Fruit fly (Drosophila melanogaster) whole organism, embryonic: ENCODE measurements around the gene Cht6.

ENCODE experiments used
- BEAF-32 ChIP-seq: fragments of 200-800 bp; sonication (Bioruptor generic); optimal IDR thresholded peaks from 3 replicates; lab custom pipeline; 2017; ENCODE audit warnings: missing biosample characterization, missing genetic modification characterization, mild to moderate bottlenecking, moderate library complexity, missing genetic modification reagents
- Bdp1 ChIP-seq: fragments of 200-800 bp; sonication (Bioruptor generic); optimal IDR thresholded peaks from 3 replicates; lab custom pipeline; 2016; ENCODE audit warnings: missing biosample characterization, missing genetic modification characterization
- Blimp-1 ChIP-seq: fragments of 200-800 bp; sonication (Bioruptor generic); optimal IDR thresholded peaks from 3 replicates; lab custom pipeline; 2018; ENCODE audit warnings: missing biosample characterization, missing genetic modification characterization, mild to moderate bottlenecking, moderate library complexity, missing genetic modification reagents
- BtbVII ChIP-seq: fragments of 200-800 bp; sonication (Bioruptor generic); optimal IDR thresholded peaks from 3 replicates; lab custom pipeline; 2017; ENCODE audit warnings: missing biosample characterization, mild to moderate bottlenecking, missing genetic modification characterization
- CG10321 ChIP-seq: fragments of 200-800 bp; sonication (Bioruptor generic); IDR thresholded peaks from 2 replicates; pipeline ENCODE4 v1.3.6; 2022; ENCODE audit warnings: missing biosample characterization, missing genetic modification characterization
- CG10366 ChIP-seq: fragments of 200-800 bp; sonication (Bioruptor generic); IDR thresholded peaks from 2 replicates; pipeline ENCODE4 v1.3.6; 2022; ENCODE audit warnings: missing biosample characterization, missing genetic modification characterization
- CG10565 ChIP-seq: fragments of 200-800 bp; sonication (Bioruptor generic); optimal IDR thresholded peaks from 3 replicates; lab custom pipeline; 2016; ENCODE audit warnings: missing biosample characterization, mild to moderate bottlenecking, missing genetic modification characterization
- CG11085 ChIP-seq: fragments of 200-800 bp; sonication (Bioruptor generic); IDR thresholded peaks from 2 replicates; pipeline ENCODE4 v1.3.6; 2022; ENCODE audit warnings: missing biosample characterization, missing genetic modification characterization
- CG12236 ChIP-seq: fragments of 200-800 bp; sonication (Bioruptor generic); optimal IDR thresholded peaks from 2 replicates; lab custom pipeline; 2016; ENCODE audit warnings: missing biosample characterization, missing genetic modification characterization
- CG1233 ChIP-seq: fragments of 200-800 bp; sonication (Bioruptor generic); optimal IDR thresholded peaks from 4 replicates; lab custom pipeline; 2018; ENCODE audit warnings: missing biosample characterization, mild to moderate bottlenecking, missing genetic modification characterization
- CG13123 ChIP-seq: fragments of 200-800 bp; sonication (Bioruptor generic); optimal IDR thresholded peaks from 2 replicates; lab custom pipeline; 2016; ENCODE audit warnings: missing biosample characterization, missing genetic modification characterization
- CG13287 ChIP-seq: fragments of 200-800 bp; sonication (Bioruptor generic); IDR thresholded peaks from 2 replicates; pipeline ENCODE4 v1.3.6; 2022; ENCODE audit warnings: missing biosample characterization, missing genetic modification characterization; ENCODE audit not compliant: partially characterized antibody
- CG13424 ChIP-seq: fragments of 200-800 bp; sonication (Bioruptor generic); optimal IDR thresholded peaks from 2 replicates; lab custom pipeline; 2019; ENCODE audit warnings: missing biosample characterization, mild to moderate bottlenecking, missing genetic modification characterization, moderate library complexity
- CG14667 ChIP-seq: fragments of 200-800 bp; sonication (Bioruptor generic); IDR thresholded peaks from 2 replicates; pipeline ENCODE4 v1.3.6; 2022; ENCODE audit warnings: missing biosample characterization, missing genetic modification characterization
- CG14860 ChIP-seq: fragments of 200-800 bp; sonication (Bioruptor generic); IDR thresholded peaks from 3 replicates; pipeline ENCODE4 v1.3.6; 2022; ENCODE audit warnings: missing biosample characterization, missing genetic modification characterization; ENCODE audit not compliant: partially characterized antibody
- CG1529 ChIP-seq: fragments of 200-800 bp; sonication (Bioruptor generic); optimal IDR thresholded peaks from 3 replicates; lab custom pipeline; 2018; ENCODE audit warnings: missing biosample characterization, missing genetic modification characterization
- CG17361 ChIP-seq: fragments of 200-800 bp; sonication (Bioruptor generic); IDR thresholded peaks from 3 replicates; pipeline ENCODE4 v1.3.6; 2022; ENCODE audit warnings: missing biosample characterization, missing genetic modification characterization
- CG2889 ChIP-seq: fragments of 200-800 bp; sonication (Bioruptor generic); IDR thresholded peaks from 3 replicates; pipeline ENCODE4 v1.3.6; 2022; ENCODE audit warnings: missing biosample characterization, missing genetic modification characterization
- CG30431 ChIP-seq: fragments of 200-800 bp; sonication (Bioruptor generic); optimal IDR thresholded peaks from 2 replicates; lab custom pipeline; 2017; ENCODE audit warnings: missing biosample characterization, missing genetic modification characterization
- CG32772 ChIP-seq: fragments of 200-800 bp; sonication (Bioruptor generic); IDR thresholded peaks from 2 replicates; pipeline ENCODE4 v1.3.6; 2022; ENCODE audit warnings: missing biosample characterization, missing genetic modification characterization
- CG4328 ChIP-seq: fragments of 200-800 bp; sonication (Bioruptor generic); optimal IDR thresholded peaks from 3 replicates; lab custom pipeline; 2017; ENCODE audit warnings: missing biosample characterization, missing genetic modification reagents, missing genetic modification characterization
- CG43689 ChIP-seq: fragments of 200-800 bp; sonication (Bioruptor generic); IDR thresholded peaks from 2 replicates; pipeline ENCODE4 v1.3.6; 2022; ENCODE audit warnings: missing biosample characterization, missing genetic modification characterization
- CG4424 ChIP-seq: fragments of 200-800 bp; sonication (Bioruptor generic); optimal IDR thresholded peaks from 3 replicates; lab custom pipeline; 2016; ENCODE audit warnings: missing biosample characterization, missing genetic modification characterization
- CG6272 ChIP-seq: fragments of 200-800 bp; sonication (Bioruptor generic); IDR thresholded peaks from 2 replicates; pipeline ENCODE4 v1.3.6; 2022; ENCODE audit warnings: missing biosample characterization, missing genetic modification characterization
- CG9437 ChIP-seq: fragments of 200-800 bp; sonication (Bioruptor generic); optimal IDR thresholded peaks from 2 replicates; lab custom pipeline; 2018; ENCODE audit warnings: missing biosample characterization, mild to moderate bottlenecking, missing genetic modification characterization
- Dip3 ChIP-seq: fragments of 200-800 bp; sonication (Bioruptor generic); optimal IDR thresholded peaks from 3 replicates; lab custom pipeline; 2016; ENCODE audit warnings: missing biosample characterization, missing genetic modification characterization
- E2f1 ChIP-seq: fragments of 200-800 bp; sonication (Bioruptor generic); IDR thresholded peaks from 2 replicates; pipeline ENCODE4 v1.3.6; 2022; ENCODE audit warnings: missing biosample characterization, missing genetic modification characterization
- Fer3 ChIP-seq: fragments of 200-800 bp; sonication (Bioruptor generic); optimal IDR thresholded peaks from 2 replicates; lab custom pipeline; 2018; ENCODE audit warnings: missing biosample characterization, mild to moderate bottlenecking, missing genetic modification characterization, moderate library complexity
- Gsc ChIP-seq: fragments of 200-800 bp; sonication (Bioruptor generic); IDR thresholded peaks from 2 replicates; pipeline ENCODE4 v1.3.6; 2022; ENCODE audit warnings: missing biosample characterization, missing genetic modification characterization
- H2.0 ChIP-seq: fragments of 200-800 bp; sonication (Bioruptor generic); IDR thresholded peaks from 2 replicates; pipeline ENCODE4 v1.3.6; 2022; ENCODE audit warnings: missing biosample characterization, missing genetic modification characterization
- Opbp ChIP-seq: fragments of 200-800 bp; sonication (Bioruptor generic); IDR thresholded peaks from 3 replicates; pipeline ENCODE4 v1.3.6; 2022; ENCODE audit warnings: missing biosample characterization, missing genetic modification characterization; ENCODE audit not compliant: partially characterized antibody
- Ptx1 ChIP-seq: fragments of 200-800 bp; sonication (Bioruptor generic); IDR thresholded peaks from 2 replicates; pipeline ENCODE4 v1.3.6; 2022; ENCODE audit warnings: missing biosample characterization, missing genetic modification characterization
- Sin3A ChIP-seq: fragments of >200 bp; optimal IDR thresholded peaks from 2 replicates; lab custom pipeline; 2018
- Trl ChIP-seq, 3 experiments: fragments of >200 bp in 2 of 3; fragments of 200-800 bp in 1 of 3; sonication (Bioruptor generic) in 1 of 3; optimal IDR thresholded peaks; 2 replicates in 1 of 3; 3 replicates in 2 of 3; lab custom pipeline; 2016 to 2017; ENCODE audit warnings: missing biosample characterization in 1 of 3, missing genetic modification characterization in 1 of 3
- ash1 ChIP-seq: fragments of 200-800 bp; sonication (Bioruptor generic); optimal IDR thresholded peaks from 2 replicates; lab custom pipeline; 2018; ENCODE audit warnings: missing biosample characterization, mild to moderate bottlenecking, missing genetic modification characterization
- bbx ChIP-seq: fragments of 200-800 bp; sonication (Bioruptor generic); IDR thresholded peaks from 2 replicates; pipeline ENCODE4 v1.3.6; 2022; ENCODE audit warnings: missing biosample characterization, missing genetic modification characterization; ENCODE audit not compliant: partially characterized antibody
- bsh ChIP-seq, 2 experiments: fragments of 200-800 bp; sonication (Bioruptor generic); optimal IDR thresholded peaks; 2 replicates each; lab custom pipeline; 2017 to 2018; ENCODE audit warnings: mild to moderate bottlenecking in 2 of 2, missing biosample characterization in 2 of 2, missing genetic modification characterization in 2 of 2, moderate library complexity in 1 of 2
- dpn ChIP-seq, 2 experiments: fragments of 200-800 bp; sonication (Bioruptor generic); optimal IDR thresholded peaks; 3 replicates each; lab custom pipeline; 2016; ENCODE audit warnings: missing biosample characterization in 2 of 2, missing genetic modification characterization in 2 of 2
- gcm2 ChIP-seq: fragments of 200-800 bp; sonication (Bioruptor generic); optimal IDR thresholded peaks from 2 replicates; lab custom pipeline; 2016; ENCODE audit warnings: missing biosample characterization, missing genetic modification characterization
- lola ChIP-seq, 3 experiments: fragments of >200 bp in 2 of 3; fragments of 200-800 bp in 1 of 3; sonication (Bioruptor generic) in 1 of 3; optimal IDR thresholded peaks; 2 replicates each; lab custom pipeline; 2017 to 2019; ENCODE audit warnings: missing biosample characterization in 3 of 3, missing genetic modification characterization in 3 of 3, mild to moderate bottlenecking in 1 of 3, moderate library complexity in 1 of 3
- maf-S ChIP-seq: fragments of 200-800 bp; sonication (Bioruptor generic); optimal IDR thresholded peaks from 2 replicates; lab custom pipeline; 2016; ENCODE audit warnings: missing biosample characterization, missing genetic modification characterization
- oc ChIP-seq: fragments of 200-800 bp; sonication (Bioruptor generic); optimal IDR thresholded peaks from 2 replicates; lab custom pipeline; 2018; ENCODE audit warnings: missing biosample characterization, mild to moderate bottlenecking, missing genetic modification characterization, moderate library complexity
- pb ChIP-seq: fragments of 200-800 bp; sonication (Bioruptor generic); optimal IDR thresholded peaks from 3 replicates; lab custom pipeline; 2016; ENCODE audit warnings: missing biosample characterization, missing genetic modification characterization
- row ChIP-seq: fragments of 200-800 bp; sonication (Bioruptor generic); IDR thresholded peaks from 3 replicates; pipeline ENCODE4 v1.3.6; 2022; ENCODE audit warnings: missing biosample characterization, missing genetic modification characterization
- run ChIP-seq: fragments of 200-800 bp; sonication (Bioruptor generic); optimal IDR thresholded peaks from 3 replicates; lab custom pipeline; 2018; ENCODE audit warnings: missing biosample characterization, mild to moderate bottlenecking, missing genetic modification characterization
- sc ChIP-seq, 3 experiments: fragments of >200 bp in 2 of 3; fragments of 200-800 bp in 1 of 3; sonication (Bioruptor generic) in 1 of 3; optimal IDR thresholded peaks; 2 replicates in 2 of 3; 3 replicates in 1 of 3; lab custom pipeline; 2017; ENCODE audit warnings: mild to moderate bottlenecking in 1 of 3, missing biosample characterization in 1 of 3, missing genetic modification characterization in 1 of 3, missing genetic modification reagents in 1 of 3
- sisA ChIP-seq: fragments of 200-800 bp; sonication (Bioruptor generic); IDR thresholded peaks from 2 replicates; pipeline ENCODE4 v1.3.6; 2022; ENCODE audit warnings: missing biosample characterization, missing genetic modification characterization
- sr ChIP-seq: fragments of 200-800 bp; sonication (Bioruptor generic); IDR thresholded peaks from 3 replicates; pipeline ENCODE4 v1.3.6; 2022; ENCODE audit warnings: missing biosample characterization, missing genetic modification characterization
- zfh1 ChIP-seq: fragments of 200-800 bp; sonication (Bioruptor generic); IDR thresholded peaks from 3 replicates; pipeline ENCODE4 v1.3.6; 2022; ENCODE audit warnings: missing biosample characterization, missing genetic modification characterization

Cht6 gene

dm6 chrX:10082185-10082949 is 65.7 kb downstream of the Cht6 start, which contains the start of gene ZAP3 (continued):
- TF ChIP-seq E2f1 (GFP tag; lab: Robert Waterston, UW) (no peak), Blimp-1 (GFP tag; lab: Kevin White, UChicago) (no peak), CG13123 (no peak), sc (optimal IDR thresholded peaks at IDR 0.05; lab: Kevin White, UChicago) (no peak), sc (GFP tag; optimal IDR thresholded peaks at IDR 0.05; lab: Kevin White, UChicago) (no peak), CG10366 (GFP tag; lab: Robert Waterston, UW) (no peak), CG9437 (GFP tag; lab: Kevin White, UChicago) (peak; percentile 37), pb (GFP tag; lab: Kevin White, UChicago) (no peak), CG14667 (GFP tag; lab: Robert Waterston, UW) (no peak), lola (GFP tag; optimal IDR thresholded peaks at IDR 0.05; lab: Kevin White, UChicago) (no peak), Ptx1 (GFP tag; lab: Robert Waterston, UW) (no peak), CG10565 (GFP tag; lab: Kevin White, UChicago) (no peak), CG4328 (GFP tag; lab: Kevin White, UChicago) (no peak), Opbp (GFP tag; lab: Robert Waterston, UW) (peak; percentile 52; the same call in 1 of the 3 replicates), Bdp1 (GFP tag; lab: Kevin White, UChicago) (no peak), CG13287 (GFP tag; lab: Robert Waterston, UW) (peak; percentile 27; the same call in 1 of the 2 replicates), Trl (optimal IDR thresholded peaks at IDR 0.05; lab: Kevin White, UChicago) (no peak), Trl (GFP tag; optimal IDR thresholded peaks at IDR 0.05; lab: Kevin White, UChicago) (no peak), CG32772 (GFP tag; lab: Robert Waterston, UW) (no peak), CG11085 (no peak), CG6272 (GFP tag; lab: Robert Waterston, UW) (0 out of 2 replicates have a peak, but pooled peaks have one; percentile 6), Fer3 (tag; lab: Kevin White, UChicago) (no peak), CG2889 (GFP tag; lab: Robert Waterston, UW) (no peak), CG30431 (GFP tag; lab: Kevin White, UChicago) (no peak), H2.0 (GFP tag; lab: Robert Waterston, UW) (no peak), CG4424 (GFP tag; lab: Kevin White, UChicago) (no peak), gcm2 (GFP tag; lab: Kevin White, UChicago) (no peak), Sin3A (lab: Kevin White, UChicago) (peak; percentile 22), dpn (GFP tag; optimal IDR thresholded peaks at IDR 0.05; lab: Kevin White, UChicago) (no peak), bsh (GFP tag; optimal IDR thresholded peaks at IDR 0.05; lab: Kevin White, UChicago) (no peak), row (GFP tag; lab: Robert Waterston, UW) (peak; percentile 67), run (tag; lab: Kevin White, UChicago) (no peak), ash1 (GFP tag; lab: Kevin White, UChicago) (no peak), BEAF-32 (GFP tag; lab: Kevin White, UChicago) (peak; percentile 70), CG14860 (0 out of 3 replicates have a peak, but pooled peaks have one; percentile 30), CG1529 (GFP tag; lab: Kevin White, UChicago) (no peak), CG17361 (GFP tag; lab: Robert Waterston, UW) (no peak), maf-S (GFP tag; lab: Kevin White, UChicago) (no peak), Dip3 (GFP tag; lab: Kevin White, UChicago) (no peak), CG1233 (GFP tag; lab: Kevin White, UChicago) (no peak), Gsc (GFP tag; lab: Robert Waterston, UW) (no peak), sr (GFP tag; lab: Robert Waterston, UW) (no peak), oc (tag; lab: Kevin White, UChicago) (no peak), CG13424 (tag; lab: Kevin White, UChicago) (no peak), BtbVII (no peak), zfh1 (GFP tag; lab: Robert Waterston, UW) (peak; percentile 17; the same call in 1 of the 3 replicates), CG10321 (no peak), CG43689 (GFP tag; lab: Robert Waterston, UW) (no peak), CG12236 (GFP tag; lab: Kevin White, UChicago) (no peak), bbx (GFP tag; lab: Robert Waterston, UW) (peak; percentile 40; the same call in 1 of the 2 replicates), sisA (GFP tag; lab: Robert Waterston, UW) (no peak)
